Fruit fly (Drosophila melanogaster) ovary, adult (tissue): ENCODE data around the gene Ugt302C1.

Experiments used
- CG17801 ChIP-seq: fragments of 200-800 bp; optimal IDR thresholded peaks from 2 replicates; lab custom pipeline; 2019; ENCODE audit warnings: missing biosample characterization, mild to moderate bottlenecking, missing genetic modification characterization, moderate library complexity; ENCODE audit not compliant: partially characterized antibody

Ugt302C1 gene

DNA sequence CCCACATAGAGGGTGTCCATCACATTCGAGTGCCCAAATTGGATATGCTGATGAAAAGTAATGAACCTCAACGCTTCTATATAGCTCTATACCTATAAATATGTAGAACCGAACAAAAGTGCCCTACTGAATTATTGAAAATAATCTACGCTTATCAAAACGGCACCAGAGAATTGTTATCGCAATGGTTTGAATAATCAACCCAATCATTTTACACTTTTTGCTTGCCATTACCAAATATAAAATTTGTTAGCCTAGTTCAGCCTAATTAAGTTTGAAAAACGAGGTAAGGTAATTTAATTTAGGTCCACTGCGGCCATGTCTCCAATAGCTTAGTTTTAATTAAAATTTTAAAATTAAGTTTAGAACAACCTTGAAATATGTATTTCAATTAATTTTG lies 18.9 kb downstream of the Ugt302C1 start:
- TF ChIP-seq CG17801 (GFP tag; lab: Kevin White, UChicago), result no peak

DNA sequence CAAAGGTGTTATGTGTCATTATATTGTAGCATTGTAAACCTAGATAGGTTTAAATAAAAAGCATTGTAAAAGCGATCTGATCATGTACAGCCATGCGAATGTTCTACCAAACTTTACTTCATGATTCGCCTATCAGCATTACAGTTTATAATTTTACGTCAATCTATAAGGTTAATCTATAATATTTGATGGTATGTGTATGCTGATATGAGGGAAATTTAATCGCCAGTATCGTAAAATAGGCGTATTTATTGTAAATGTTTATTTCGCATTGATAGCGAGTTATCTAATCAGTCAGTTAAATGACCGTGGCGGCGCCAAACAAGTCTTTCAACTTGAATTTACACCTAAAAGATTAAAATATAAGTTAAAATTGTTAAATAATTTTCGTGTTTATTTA lies 20.7 kb downstream of the Ugt302C1 start:
- TF ChIP-seq CG17801 (GFP tag; lab: Kevin White, UChicago), result no peak

DNA sequence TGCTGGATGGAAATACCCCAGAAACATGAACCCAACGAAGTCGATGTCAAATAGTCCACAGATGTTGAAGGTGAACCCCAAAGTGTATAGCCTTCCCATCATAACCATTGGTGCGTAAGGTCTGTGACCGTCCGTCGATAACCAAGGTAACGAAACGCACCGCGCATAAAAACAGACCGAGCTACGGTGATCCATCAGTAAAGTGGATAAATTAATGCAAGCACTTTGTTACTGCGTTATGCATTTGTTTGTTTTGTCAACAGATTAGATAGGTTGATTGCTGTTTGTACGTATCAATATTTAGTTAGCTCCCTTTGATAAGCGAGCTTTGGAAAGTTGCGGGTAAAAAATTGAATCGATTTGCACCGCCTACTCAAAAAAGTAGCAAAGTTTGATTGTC lies 21.4 kb downstream of the Ugt302C1 start:
- TF ChIP-seq CG17801 (GFP tag; lab: Kevin White, UChicago), result no peak

DNA sequence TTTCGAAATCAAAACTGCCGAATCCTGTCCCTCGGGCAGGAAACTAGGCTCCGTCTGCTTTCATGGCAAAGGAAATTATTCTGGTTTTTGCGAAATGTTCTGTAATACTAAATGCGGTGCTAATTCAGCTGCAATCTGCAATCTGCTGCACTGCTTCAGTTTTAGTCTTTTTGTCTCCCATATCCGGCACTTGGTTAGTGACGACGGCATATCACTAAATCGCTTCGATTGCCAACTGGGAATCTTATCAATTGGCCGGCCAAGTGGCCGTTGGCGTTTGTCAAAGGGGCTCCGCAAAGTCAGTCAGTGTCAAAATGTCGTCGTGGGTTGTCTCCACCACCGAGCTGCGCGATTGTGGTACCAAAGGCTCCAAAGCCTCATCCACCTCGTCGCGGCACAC lies 38.9 kb downstream of the Ugt302C1 start, which contains the start of gene CG18577:
Gene CG18577 (plus strand): TSS at position 301 of the 400 bp plus-strand sequence.
- TF ChIP-seq CG17801 (GFP tag; lab: Kevin White, UChicago), result no peak

DNA sequence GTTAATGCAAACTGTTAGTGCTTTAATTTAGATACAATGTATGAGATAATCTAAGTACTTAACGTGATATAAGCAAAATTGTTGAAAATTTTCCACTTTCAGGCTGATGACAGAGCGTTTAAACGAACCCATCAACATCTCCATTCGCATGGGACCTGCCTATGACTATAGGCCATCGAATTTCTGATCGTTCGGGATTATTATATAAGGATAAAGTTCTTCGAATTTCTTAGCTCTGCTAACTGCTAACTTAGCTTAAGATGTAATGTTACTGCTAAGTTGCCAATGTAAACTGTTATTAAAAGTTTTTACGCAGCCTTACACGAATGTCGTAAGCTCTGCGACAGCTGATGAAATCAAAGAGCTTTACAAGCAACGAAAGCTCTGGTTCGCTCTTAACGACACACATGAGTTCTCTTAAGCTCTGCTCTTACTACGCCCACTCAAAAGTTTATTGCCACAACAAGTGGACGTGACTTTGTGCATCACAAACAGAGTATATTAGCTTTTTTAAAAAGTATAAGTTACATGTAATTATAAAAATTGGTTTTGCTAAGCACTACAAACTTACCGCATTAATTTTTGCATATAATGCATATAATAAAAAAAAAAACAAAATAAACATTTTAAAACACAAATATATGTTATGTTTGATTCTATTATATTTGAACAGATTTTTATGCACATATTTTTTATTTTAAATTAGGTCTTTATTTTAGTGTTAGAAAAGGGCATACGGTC lies 39.9 kb downstream of the Ugt302C1 start:
- peak; percentile 83 for TF ChIP-seq CG17801 (GFP tag; lab: Kevin White, UChicago)

DNA sequence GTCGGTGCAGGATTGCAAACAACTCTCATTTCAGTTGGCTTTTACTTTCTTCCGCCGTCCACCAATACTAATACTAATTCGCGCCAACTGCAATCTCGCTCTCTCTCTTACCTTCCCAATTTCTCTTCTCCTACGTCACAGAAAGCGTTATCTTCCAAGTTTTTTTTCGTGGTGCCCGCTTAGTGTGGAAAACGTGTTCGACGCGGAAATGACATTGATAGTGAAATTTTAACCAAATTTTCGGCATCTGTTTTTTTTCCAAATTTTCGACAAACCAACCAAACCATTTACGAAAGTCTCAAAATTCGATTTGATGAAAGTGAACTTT lies 40.5 kb downstream of the Ugt302C1 start, which contains the start of gene cu:
Gene cu (plus strand): TSS at position 204 of the 328 bp plus-strand sequence.
- TF ChIP-seq CG17801 (GFP tag; lab: Kevin White, UChicago), result no peak

DNA sequence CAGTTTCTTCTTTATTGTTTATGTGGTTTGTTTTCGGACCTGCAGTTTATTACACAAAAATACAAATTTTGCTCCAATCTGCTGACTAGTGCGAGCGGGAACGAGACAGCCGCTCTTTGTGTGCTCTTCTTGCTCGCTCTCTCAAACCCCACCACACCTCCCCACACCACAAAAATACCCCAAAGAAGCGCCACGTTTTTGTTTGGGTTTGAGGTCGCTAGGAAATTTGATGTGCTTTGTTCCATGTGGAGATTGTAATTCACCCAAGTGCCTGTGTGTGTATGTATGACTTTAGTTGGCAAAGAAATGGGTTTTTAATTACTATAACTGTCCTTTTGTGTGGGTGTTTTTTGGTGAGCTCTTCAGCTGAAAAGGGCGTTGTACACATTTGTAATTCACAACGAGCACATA lies 41.2 kb downstream of the Ugt302C1 start:
- TF ChIP-seq CG17801 (GFP tag; lab: Kevin White, UChicago), result peak; percentile 37

DNA sequence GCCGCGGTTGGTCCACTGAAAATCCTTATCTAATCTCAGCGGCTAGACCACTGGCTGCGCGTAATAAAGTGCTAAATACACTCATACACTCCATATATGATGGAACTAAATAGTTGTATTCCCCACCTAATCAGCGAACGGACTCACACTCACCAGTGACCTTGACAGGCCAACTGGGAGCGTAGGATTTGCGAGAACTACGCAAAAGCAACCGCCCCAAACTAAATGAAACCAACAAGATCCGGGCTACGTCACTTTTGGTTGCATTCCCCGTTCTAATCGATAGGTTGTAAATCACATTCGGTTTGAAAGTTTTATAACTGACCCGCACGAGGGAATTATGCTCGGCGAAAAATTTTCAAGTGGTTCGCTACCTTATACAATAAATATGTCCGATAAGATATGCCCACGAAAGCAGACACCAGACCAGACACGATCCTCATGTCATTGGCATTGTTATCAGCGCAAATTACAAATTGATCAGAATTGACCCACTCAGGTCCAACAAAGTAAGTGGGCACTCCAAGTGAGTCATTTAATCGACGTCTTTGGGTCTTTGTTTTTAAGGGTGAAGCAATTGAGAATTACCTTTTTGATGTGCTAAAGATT lies 42.4 kb downstream of the Ugt302C1 start:
- no peak for TF ChIP-seq CG17801 (GFP tag; lab: Kevin White, UChicago)

DNA sequence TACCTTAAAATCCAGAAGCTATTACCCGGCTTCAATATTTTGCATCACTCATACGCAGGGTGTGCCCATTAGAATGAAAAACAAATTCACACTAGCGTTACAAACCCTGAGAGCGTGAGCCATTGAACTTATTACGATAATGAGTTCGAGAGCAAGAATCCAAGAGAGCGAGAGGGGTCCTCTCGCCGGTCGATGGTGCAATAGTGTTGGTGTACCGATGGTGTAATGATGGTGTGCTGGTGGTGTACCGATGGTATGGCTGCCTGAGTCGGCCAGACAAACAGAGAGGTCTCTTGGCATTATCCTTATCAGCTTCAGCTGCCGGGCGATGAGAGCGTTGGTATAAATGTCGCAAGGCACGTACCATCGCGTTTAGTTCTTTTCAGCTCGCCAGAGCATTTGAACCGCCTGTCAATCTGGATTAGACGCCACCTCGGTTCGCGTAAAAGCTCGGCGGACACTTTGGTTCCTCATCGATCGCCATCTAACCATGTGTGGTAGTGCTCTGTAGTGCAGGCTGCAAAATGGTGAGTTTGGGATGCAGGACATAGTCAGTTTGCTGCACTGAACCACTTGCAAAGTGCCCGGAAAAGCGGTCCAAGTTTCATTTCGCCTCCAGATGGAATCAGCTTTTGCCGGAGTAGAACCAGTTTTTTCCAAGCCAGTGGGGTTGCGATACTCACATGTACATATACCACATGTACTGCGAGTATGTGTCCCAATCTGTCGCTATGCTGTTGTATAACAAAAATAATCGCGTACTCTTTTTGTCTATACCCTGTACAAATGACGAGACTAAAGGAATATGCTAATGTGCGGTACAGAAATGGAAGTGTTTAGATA lies 43.4 kb downstream of the Ugt302C1 start:
- TF ChIP-seq CG17801 (GFP tag; lab: Kevin White, UChicago), result no peak

DNA sequence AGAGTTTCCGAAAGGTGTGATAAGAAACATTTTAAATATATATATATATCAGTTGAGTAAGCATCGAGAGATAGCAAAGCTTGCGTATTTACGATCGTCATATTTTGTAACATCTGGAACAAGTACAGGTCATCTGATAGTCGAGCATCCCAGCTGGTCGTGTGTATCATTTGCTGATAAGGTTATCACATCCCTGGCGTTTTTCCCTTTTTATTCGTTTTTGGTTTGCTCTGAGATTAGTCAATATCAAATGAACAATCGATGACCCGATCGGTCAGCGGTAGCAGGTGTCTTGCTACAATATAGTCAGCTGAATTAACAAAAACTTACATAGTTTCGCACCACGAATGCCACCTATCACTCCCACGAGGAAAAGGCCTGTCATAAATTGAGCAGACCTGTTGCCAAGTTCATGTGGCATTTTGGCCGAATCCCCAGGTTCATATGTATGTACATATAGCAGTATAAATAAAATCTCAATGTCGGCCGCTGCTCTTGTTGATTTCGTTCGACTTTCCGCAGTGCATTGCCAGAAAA lies 44.1 kb downstream of the Ugt302C1 start:
- TF ChIP-seq CG17801 (GFP tag; lab: Kevin White, UChicago), result no peak

DNA sequence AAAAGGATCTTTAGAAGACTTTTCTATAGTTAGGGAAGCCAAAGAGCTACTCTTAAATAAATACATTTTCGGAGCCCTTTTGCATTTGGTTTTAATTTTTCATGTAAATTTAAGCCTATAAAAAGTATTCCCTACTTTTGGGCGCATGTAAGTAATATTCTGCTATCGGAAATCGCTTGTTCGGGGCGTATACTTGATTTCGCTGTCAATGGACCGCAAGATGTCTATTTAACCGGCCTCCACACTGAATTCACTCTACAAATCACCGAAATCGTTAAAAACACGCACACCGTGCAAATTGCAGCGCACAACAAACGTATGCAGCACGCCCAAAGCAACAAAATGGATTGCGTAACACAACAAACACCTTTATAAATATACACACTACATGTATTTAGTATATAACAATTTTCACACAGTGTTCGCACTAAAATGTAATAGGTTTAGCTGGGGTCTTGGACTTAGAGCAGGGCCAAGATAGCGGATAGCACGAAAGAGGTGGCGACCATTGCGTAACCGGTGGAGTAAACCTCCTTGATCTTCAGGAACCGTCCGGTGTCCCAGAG lies 52.0 kb downstream of the Ugt302C1 start:
- TF ChIP-seq CG17801 (GFP tag; lab: Kevin White, UChicago), result peak; percentile 1
